Worm (Caenorhabditis elegans) whole organism, L1 larva: ENCODE results near the gene pola-1.

Experiments used
- C34B4.2 ChIP-seq: sonication (generic microtip); optimal IDR thresholded peaks from 2 replicates; lab custom pipeline; 2017; ENCODE audit warnings: mild to moderate bottlenecking, missing genetic modification characterization, missing compliant biosample characterization
- Y116A8C.19 ChIP-seq: sonication (generic microtip); optimal IDR thresholded peaks from 2 replicates; lab custom pipeline; 2016; ENCODE audit warnings: missing compliant biosample characterization, missing genetic modification characterization, borderline replicate concordance
- aly-2 ChIP-seq: fragments of 150-350 bp; optimal IDR thresholded peaks from 2 replicates; lab custom pipeline; 2014; ENCODE audit warnings: missing biosample characterization, missing genetic modification characterization
- blmp-1 ChIP-seq: fragments of 150-350 bp; optimal IDR thresholded peaks from 2 replicates; lab custom pipeline; 2014; ENCODE audit warnings: missing biosample characterization, missing genetic modification characterization
- ceh-82 ChIP-seq, 3 experiments: fragments of 150-350 bp in 1 of 3; sonication (generic microtip) in 2 of 3; optimal IDR thresholded peaks; 2 replicates each; lab custom pipeline; 2014 to 2017; ENCODE audit warnings: missing biosample characterization in 3 of 3, missing genetic modification characterization in 3 of 3
- ceh-90 ChIP-seq: sonication (generic microtip); optimal IDR thresholded peaks from 2 replicates; lab custom pipeline; 2016; ENCODE audit warnings: missing genetic modification characterization, missing compliant biosample characterization
- ces-1 ChIP-seq: fragments of 150-350 bp; optimal IDR thresholded peaks from 2 replicates; lab custom pipeline; 2014; ENCODE audit warnings: missing biosample characterization, missing genetic modification reagents, missing genetic modification characterization
- dpl-1 ChIP-seq, 3 experiments: fragments of 150-350 bp in 2 of 3; sonication (generic microtip) in 1 of 3; optimal IDR thresholded peaks; 2 replicates each; lab custom pipeline; 2014 to 2017; ENCODE audit warnings: missing biosample characterization in 3 of 3, missing genetic modification characterization in 3 of 3, missing genetic modification reagents in 3 of 3
- dsc-1 ChIP-seq: sonication (generic microtip); optimal IDR thresholded peaks from 2 replicates; lab custom pipeline; 2016; ENCODE audit warnings: mild to moderate bottlenecking, missing genetic modification characterization, missing compliant biosample characterization
- efl-1 ChIP-seq, 4 experiments: fragments of 150-350 bp; optimal IDR thresholded peaks in 3 of 4; peaks in 1 of 4; 1 replicate in 1 of 4; 2 replicates in 3 of 4; lab custom pipeline; 2014; ENCODE audit warnings: missing biosample characterization in 2 of 4, missing genetic modification characterization in 2 of 4, missing genetic modification reagents in 2 of 4
- efl-3 ChIP-seq: fragments of 200-800 bp; sonication (Bioruptor generic); optimal IDR thresholded peaks from 2 replicates; lab custom pipeline; 2018; ENCODE audit warnings: mild to moderate bottlenecking, missing genetic modification characterization, missing compliant biosample characterization
- egl-13 ChIP-seq: sonication (generic microtip); optimal IDR thresholded peaks from 2 replicates; lab custom pipeline; 2016; ENCODE audit warnings: missing genotype, missing genetic modification reagents, missing genetic modification characterization, missing compliant biosample characterization
- egl-27 ChIP-seq, 2 experiments: fragments of 150-350 bp in 1 of 2; sonication (generic microtip); optimal IDR thresholded peaks; 3 replicates each; lab custom pipeline; 2017 to 2018; ENCODE audit warnings: missing biosample characterization in 2 of 2, missing genetic modification characterization in 2 of 2, missing genetic modification reagents in 2 of 2
- elt-3 ChIP-seq, 6 experiments: fragments of 150-350 bp in 1 of 6; sonication (generic microtip); optimal IDR thresholded peaks; 2 replicates each; lab custom pipeline; 2017 to 2018; ENCODE audit warnings: missing biosample characterization in 6 of 6, missing genetic modification characterization in 6 of 6, inconsistent platforms in 1 of 6
- ets-5 ChIP-seq: fragments of 200-800 bp; sonication (Bioruptor generic); IDR thresholded peaks from 2 replicates; pipeline ENCODE4 v1.3.6; 2022; ENCODE audit warnings: missing genetic modification characterization, missing compliant biosample characterization
- fkh-10 ChIP-seq: sonication (generic microtip); optimal IDR thresholded peaks from 2 replicates; lab custom pipeline; 2017; ENCODE audit warnings: missing biosample characterization, missing genetic modification reagents, missing genetic modification characterization
- fkh-4 ChIP-seq: sonication (generic microtip); optimal IDR thresholded peaks from 2 replicates; lab custom pipeline; 2016; ENCODE audit warnings: missing compliant biosample characterization, missing genetic modification characterization, borderline replicate concordance
- fkh-8 ChIP-seq: sonication (generic microtip); optimal IDR thresholded peaks from 2 replicates; lab custom pipeline; 2016; ENCODE audit warnings: mild to moderate bottlenecking, missing genetic modification characterization, missing compliant biosample characterization
- fos-1 ChIP-seq: fragments of 150-350 bp; optimal IDR thresholded peaks from 2 replicates; lab custom pipeline; 2014; ENCODE audit warnings: missing biosample characterization, missing genetic modification characterization
- hlh-4 ChIP-seq: sonication (generic microtip); optimal IDR thresholded peaks from 2 replicates; lab custom pipeline; 2016; ENCODE audit warnings: mild to moderate bottlenecking, missing genetic modification characterization, missing compliant biosample characterization
- lin-35 ChIP-seq, 2 experiments: fragments of 150-350 bp; optimal IDR thresholded peaks; 2 replicates each; lab custom pipeline; 2014; ENCODE audit warnings: missing biosample characterization in 2 of 2, missing genetic modification characterization in 2 of 2, missing genetic modification reagents in 2 of 2
- lir-3 ChIP-seq: sonication (generic microtip); optimal IDR thresholded peaks from 2 replicates; lab custom pipeline; 2016; ENCODE audit warnings: mild to moderate bottlenecking, missing genetic modification characterization, moderate library complexity, missing compliant biosample characterization; ENCODE audit not compliant: poor library complexity
- lsy-2 ChIP-seq, 2 experiments: fragments of 150-350 bp; optimal IDR thresholded peaks; 2 replicates each; lab custom pipeline; 2014; ENCODE audit warnings: missing biosample characterization in 2 of 2, missing genetic modification characterization in 2 of 2
- mdl-1 ChIP-seq, 2 experiments: fragments of 150-350 bp; optimal IDR thresholded peaks; 2 replicates each; lab custom pipeline; 2014 to 2017; ENCODE audit warnings: missing biosample characterization in 2 of 2, missing genetic modification characterization in 2 of 2, inconsistent platforms in 1 of 2
- nhr-11 ChIP-seq: fragments of 150-350 bp; optimal IDR thresholded peaks from 2 replicates; lab custom pipeline; 2014; ENCODE audit warnings: missing biosample characterization, missing genetic modification characterization
- nhr-12 ChIP-seq: sonication (generic microtip); optimal IDR thresholded peaks from 2 replicates; lab custom pipeline; 2017; ENCODE audit warnings: missing biosample characterization, missing genetic modification characterization
- nhr-28 ChIP-seq: fragments of 150-350 bp; optimal IDR thresholded peaks from 2 replicates; lab custom pipeline; 2014; ENCODE audit warnings: missing biosample characterization, missing genetic modification characterization
- nhr-47 ChIP-seq: sonication (generic microtip); optimal IDR thresholded peaks from 2 replicates; lab custom pipeline; 2016; ENCODE audit warnings: mild to moderate bottlenecking, missing genetic modification characterization, moderate library complexity, missing compliant biosample characterization
- nhr-85 ChIP-seq: sonication (generic microtip); peaks from one replicate; lab custom pipeline; 2016; ENCODE audit warnings: missing genetic modification characterization, inconsistent platforms, missing compliant biosample characterization
- nhr-90 ChIP-seq: sonication (generic microtip); optimal IDR thresholded peaks from 2 replicates; lab custom pipeline; 2016; ENCODE audit warnings: mild to moderate bottlenecking, missing genetic modification characterization, missing compliant biosample characterization; ENCODE audit not compliant: poor library complexity
- pax-3 ChIP-seq: fragments of 200-800 bp; sonication (Bioruptor generic); optimal IDR thresholded peaks from 2 replicates; lab custom pipeline; 2018; ENCODE audit warnings: mild to moderate bottlenecking, missing genetic modification characterization, moderate library complexity, missing compliant biosample characterization
- rnt-1 ChIP-seq: sonication (generic microtip); optimal IDR thresholded peaks from 2 replicates; lab custom pipeline; 2016; ENCODE audit warnings: mild to moderate bottlenecking, missing genetic modification characterization, moderate library complexity, missing compliant biosample characterization
- skn-1 ChIP-seq: fragments of 150-350 bp; optimal IDR thresholded peaks from 2 replicates; lab custom pipeline; 2014; ENCODE audit warnings: missing biosample characterization, missing genetic modification characterization
- sox-4 ChIP-seq: sonication (generic microtip); optimal IDR thresholded peaks from 2 replicates; lab custom pipeline; 2016; ENCODE audit warnings: missing genetic modification characterization, missing compliant biosample characterization
- sptf-1 ChIP-seq: fragments of 150-350 bp; optimal IDR thresholded peaks from 2 replicates; lab custom pipeline; 2014; ENCODE audit warnings: missing biosample characterization, missing genetic modification characterization
- swsn-7 ChIP-seq: sonication (generic microtip); optimal IDR thresholded peaks from 2 replicates; lab custom pipeline; 2016; ENCODE audit warnings: missing genetic modification characterization, missing compliant biosample characterization
- tbx-2 ChIP-seq: sonication (generic microtip); optimal IDR thresholded peaks from 2 replicates; lab custom pipeline; 2016; ENCODE audit warnings: missing genetic modification characterization, missing compliant biosample characterization
- unc-62 ChIP-seq: fragments of 150-350 bp; optimal IDR thresholded peaks from 2 replicates; lab custom pipeline; 2014; ENCODE audit warnings: missing biosample characterization, missing genetic modification reagents, missing genetic modification characterization
- unc-86 ChIP-seq: sonication (generic microtip); optimal IDR thresholded peaks from 2 replicates; lab custom pipeline; 2016; ENCODE audit warnings: missing genetic modification characterization, missing compliant biosample characterization
- unc-98 ChIP-seq: fragments of 200-800 bp; sonication (Bioruptor generic); IDR thresholded peaks from 2 replicates; pipeline ENCODE4 v1.3.6; 2022; ENCODE audit warnings: missing genetic modification characterization, missing compliant biosample characterization
- xbp-1 ChIP-seq: sonication (generic microtip); optimal IDR thresholded peaks from 2 replicates; lab custom pipeline; 2016; ENCODE audit warnings: missing genetic modification characterization, missing compliant biosample characterization
- zip-4 ChIP-seq: fragments of 200-800 bp; sonication (Bioruptor generic); optimal IDR thresholded peaks from 2 replicates; lab custom pipeline; 2018; ENCODE audit warnings: mild to moderate bottlenecking, missing genetic modification characterization, moderate library complexity, missing compliant biosample characterization
- ztf-11 ChIP-seq, 2 experiments: sonication (generic microtip); optimal IDR thresholded peaks; 2 replicates each; lab custom pipeline; 2016 to 2017; ENCODE audit warnings: missing genetic modification characterization in 2 of 2, missing biosample characterization in 1 of 2, missing compliant biosample characterization in 1 of 2

Gene pola-1

DNA sequence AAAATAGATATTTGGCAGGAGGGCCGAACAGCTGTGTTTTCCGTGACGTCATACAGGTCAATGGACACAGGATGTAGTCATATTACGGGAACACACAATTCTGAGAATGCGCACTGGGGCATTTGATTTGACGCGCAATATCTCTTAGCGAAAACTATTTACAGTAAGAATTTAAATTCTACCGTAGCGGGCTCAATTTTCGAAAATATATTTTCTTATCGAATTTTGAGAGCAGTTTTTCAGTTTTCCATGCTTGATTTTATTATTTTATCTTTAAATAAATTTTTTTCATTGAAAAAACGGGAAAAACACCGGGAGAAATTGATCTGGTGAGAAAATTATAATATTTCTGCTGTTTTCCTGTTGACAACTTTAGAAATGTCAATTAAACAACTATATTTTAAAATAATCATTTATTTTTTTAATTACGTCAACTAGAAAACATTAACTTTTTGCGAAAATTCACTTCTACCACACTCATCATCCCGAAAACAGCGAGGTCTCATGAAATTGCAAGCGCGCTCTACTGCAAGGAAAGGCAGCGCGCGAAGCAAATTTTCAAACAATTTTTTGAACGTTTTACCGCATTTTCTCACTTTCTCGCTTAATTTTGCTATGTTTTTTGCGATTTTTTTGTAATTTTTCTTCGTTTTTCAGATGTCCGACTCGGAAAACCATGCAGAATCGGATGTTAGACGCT is at the start of gene pola-1, which contains the start of gene Y47D3A.1 (continued):
- TF ChIP-seq fkh-4 (tag; lab: Kevin White, UChicago), result no peak
- peak; percentile 88 for TF ChIP-seq nhr-90 (tag; lab: Kevin White, UChicago)
- no peak for TF ChIP-seq unc-62 (GFP tag; lab: Kevin White, UChicago)
- TF ChIP-seq lir-3, result no peak
- peak; percentile 83 for TF ChIP-seq pax-3
- peak; percentile 58 to 94 (median 86) for TF ChIP-seq ceh-82 (tag; optimal IDR thresholded peaks at IDR 0.05; lab: Kevin White, UChicago)
- TF ChIP-seq sox-4 (tag; lab: Kevin White, UChicago), result peak; percentile 31
- TF ChIP-seq C34B4.2 (tag; lab: Kevin White, UChicago), result no peak
- TF ChIP-seq unc-86 (tag; lab: Kevin White, UChicago), result peak; percentile 65
- peak; percentile 93 for TF ChIP-seq rnt-1 (tag; lab: Kevin White, UChicago)
- peak in 3 of 6 experiments; percentile 39 to 72 (median 53) for TF ChIP-seq elt-3 (tag; optimal IDR thresholded peaks at IDR 0.05; lab: Kevin White, UChicago)
- no peak for TF ChIP-seq egl-27 (tag; optimal IDR thresholded peaks at IDR 0.05; lab: Kevin White, UChicago)
- no peak for TF ChIP-seq nhr-28 (tag; lab: Kevin White, UChicago)
- TF ChIP-seq nhr-11 (tag; lab: Kevin White, UChicago), result no peak
- TF ChIP-seq efl-1 (optimal IDR thresholded peaks at IDR 0.05; lab: Kevin White, UChicago), result peak; percentile 95 to 96
- peak; percentile 92 to 99 for TF ChIP-seq efl-1 (GFP tag; optimal IDR thresholded peaks at IDR 0.05 in 1 of 2; lab: Kevin White, UChicago)
- peak; percentile 80 for TF ChIP-seq skn-1 (tag; lab: Kevin White, UChicago)
- TF ChIP-seq nhr-85 (tag; lab: Kevin White, UChicago), result peak; percentile 81
- TF ChIP-seq tbx-2 (tag; lab: Kevin White, UChicago), result peak; percentile 82
- peak; percentile 57 for TF ChIP-seq swsn-7
- peak; percentile 77 to 91 for TF ChIP-seq lsy-2 (tag; optimal IDR thresholded peaks at IDR 0.05; lab: Kevin White, UChicago)
- no peak for TF ChIP-seq nhr-12
- TF ChIP-seq efl-3 (GFP tag; lab: Kevin White, UChicago), result no peak
- peak; percentile 55 for TF ChIP-seq fkh-10 (GFP tag; lab: Kevin White, UChicago)
- TF ChIP-seq fos-1 (tag; lab: Kevin White, UChicago), result peak; percentile 71
- TF ChIP-seq ets-5 (GFP tag; lab: Robert Waterston, UW), result no peak
- TF ChIP-seq ces-1, result no peak
- peak; percentile 34 for TF ChIP-seq dsc-1
- TF ChIP-seq ztf-11 (tag; optimal IDR thresholded peaks at IDR 0.05; lab: Kevin White, UChicago), result peak in 1 of 2 experiments; percentile 85
- TF ChIP-seq mdl-1 (tag; optimal IDR thresholded peaks at IDR 0.05; lab: Kevin White, UChicago), result peak in 1 of 2 experiments; percentile 68
- no peak for TF ChIP-seq Y116A8C.19 (tag; lab: Kevin White, UChicago)
- TF ChIP-seq ceh-90 (tag; lab: Kevin White, UChicago), result no peak
- peak; percentile 93 to 94 (median 94) for TF ChIP-seq dpl-1 (GFP tag; optimal IDR thresholded peaks at IDR 0.05; lab: Kevin White, UChicago)
- TF ChIP-seq, all 84 proteins: peak for 51

DNA sequence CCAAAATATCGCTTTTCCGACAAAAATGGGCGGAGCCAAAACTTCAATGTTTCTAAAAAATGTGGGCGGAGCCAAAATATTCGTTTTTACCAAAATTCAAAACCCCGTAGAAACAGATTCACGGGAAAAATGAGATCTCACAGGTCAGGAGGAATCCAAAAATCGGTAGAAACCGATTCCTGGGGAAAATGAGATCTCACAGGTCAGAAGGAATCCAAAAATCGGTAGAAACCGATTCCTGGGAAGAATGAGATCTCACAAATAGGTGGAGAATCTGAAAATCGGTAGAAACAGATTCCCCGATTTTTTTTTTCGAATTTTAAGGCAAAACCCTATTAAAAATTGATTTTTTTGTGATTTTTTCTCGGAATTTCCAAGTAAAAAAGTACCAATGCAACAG is 48.8 kb upstream of the pola-1 start:
- TF ChIP-seq rnt-1 (tag; lab: Kevin White, UChicago), result peak; percentile 63
- TF ChIP-seq blmp-1, result no peak
- no peak for TF ChIP-seq unc-86 (tag; lab: Kevin White, UChicago)
- no peak for TF ChIP-seq lin-35 (GFP tag; optimal IDR thresholded peaks at IDR 0.05; lab: Kevin White, UChicago)
- TF ChIP-seq xbp-1 (tag; lab: Kevin White, UChicago), result peak; percentile 15
- TF ChIP-seq unc-98 (GFP tag; lab: Robert Waterston, UW), result peak; percentile 75
- TF ChIP-seq tbx-2 (tag; lab: Kevin White, UChicago), result peak; percentile 30
- peak; percentile 8 for TF ChIP-seq dsc-1
- peak; percentile 51 for TF ChIP-seq nhr-85 (tag; lab: Kevin White, UChicago)
- no peak for TF ChIP-seq aly-2 (tag; lab: Kevin White, UChicago)
- no peak for TF ChIP-seq zip-4 (GFP tag; lab: Kevin White, UChicago)
- TF ChIP-seq efl-1 (optimal IDR thresholded peaks at IDR 0.05; lab: Kevin White, UChicago), result peak; percentile 43
- peak in 1 of 2 experiments; percentile 92 for TF ChIP-seq efl-1 (GFP tag; optimal IDR thresholded peaks at IDR 0.05 in 1 of 2; lab: Kevin White, UChicago)
- peak; percentile 60 for TF ChIP-seq pax-3
- TF ChIP-seq nhr-90 (tag; lab: Kevin White, UChicago), result peak; percentile 53
- TF ChIP-seq nhr-28 (tag; lab: Kevin White, UChicago), result no peak
- peak; percentile 18 for TF ChIP-seq nhr-47 (tag; lab: Kevin White, UChicago)
- no peak for TF ChIP-seq sptf-1 (tag; lab: Kevin White, UChicago)
- peak in 1 of 2 experiments; percentile 73 for TF ChIP-seq ztf-11 (tag; optimal IDR thresholded peaks at IDR 0.05; lab: Kevin White, UChicago)
- no peak for TF ChIP-seq fkh-8
- TF ChIP-seq hlh-4, result no peak
- no peak for TF ChIP-seq egl-13
